Worm (Caenorhabditis elegans): ENCODE measurements around the gene ttll-11.

Gene ttll-11

DNA sequence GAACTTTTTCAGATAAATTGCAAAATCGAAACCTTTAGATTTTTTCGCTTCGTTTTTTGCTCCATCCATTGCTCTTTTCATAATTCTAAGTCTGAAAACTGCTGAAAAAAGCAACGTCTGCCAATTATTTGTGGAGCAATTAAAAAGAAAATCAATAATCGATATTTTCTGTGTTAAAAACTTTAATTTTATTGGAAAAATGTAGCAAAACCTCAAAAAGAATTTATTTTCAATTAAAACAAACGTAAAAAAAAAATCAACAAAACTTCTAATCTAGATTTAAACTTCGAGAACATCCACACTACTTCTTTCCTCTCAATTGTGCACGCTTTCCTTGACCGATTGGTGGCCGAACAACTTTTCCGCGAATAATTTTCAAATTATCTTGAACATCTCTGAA is 41.8 kb downstream of the ttll-11 start, which contains the start of gene F21D5.5:
Gene F21D5.5 (minus strand): TSS at position 101 of the 400 bp plus-strand sequence.
- TF ChIP-seq lin-35 (GFP tag; optimal IDR thresholded peaks at IDR 0.05) (no peak), snpc-4 (GFP tag; optimal IDR thresholded peaks at IDR 0.05) (no peak), snpc-4 (tag; optimal IDR thresholded peaks at IDR 0.05) (no peak), snpc-3.4 (tag; optimal IDR thresholded peaks at IDR 0.05) (no peak), rec-8 (tag; optimal IDR thresholded peaks at IDR 0.05) (no peak)

DNA sequence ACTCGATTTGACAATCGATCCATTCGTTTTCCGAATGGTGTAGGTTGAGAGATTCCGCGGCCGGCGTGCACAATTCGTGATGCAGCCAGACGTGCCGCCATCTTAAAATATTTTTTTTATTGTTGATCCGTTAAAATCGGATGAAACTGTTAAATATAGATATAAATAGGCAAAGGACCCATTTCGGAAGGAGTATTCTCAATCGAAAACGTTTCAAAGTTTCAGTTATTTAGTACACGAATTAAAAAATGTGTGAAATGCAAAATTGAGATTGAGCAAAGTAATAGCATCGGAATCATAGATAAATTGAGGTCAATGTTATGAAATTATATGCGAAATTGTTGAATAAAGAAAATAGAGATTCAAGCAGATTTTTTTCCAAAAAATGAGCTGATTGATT is 42.4 kb downstream of the ttll-11 start, which contains the start of gene mrps-33:
Gene mrps-33 (minus strand): TSS at position 101 of the 400 bp plus-strand sequence.
- peak; percentile 8 for TF ChIP-seq ztf-18 (tag; optimal IDR thresholded peaks at IDR 0.05)
- no peak for TF ChIP-seq F52B5.7 (tag; optimal IDR thresholded peaks at IDR 0.05)
- TF ChIP-seq hlh-26 (GFP tag; conservative IDR thresholded peaks at IDR 0.05): no peak

DNA sequence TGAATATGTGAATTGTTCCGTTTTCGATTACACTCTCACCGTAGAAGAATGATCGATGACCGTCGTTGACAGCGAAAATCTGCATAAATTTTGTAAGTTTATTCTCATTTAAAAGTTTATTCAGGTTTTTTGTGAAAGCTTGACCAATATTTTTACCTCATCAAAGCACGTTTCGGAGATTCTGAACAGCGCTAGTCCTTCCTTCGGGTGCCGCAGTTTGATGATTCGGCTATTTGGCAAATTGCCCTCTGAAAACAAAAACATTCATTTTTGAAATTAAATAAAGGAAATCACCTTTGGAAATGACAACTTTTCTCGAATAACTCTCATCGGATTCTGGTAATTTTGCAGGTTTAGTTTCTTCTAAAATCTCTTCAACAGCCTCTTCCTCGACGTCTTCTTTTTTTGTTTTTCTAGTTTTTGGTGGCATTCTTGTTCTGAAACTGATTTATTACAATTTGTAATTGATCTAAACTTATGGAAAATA is 43.5 kb downstream of the ttll-11 start, which contains the start of gene F21D5.6:
Gene F21D5.6 (minus strand): TSS at position 437 of the 487 bp plus-strand sequence.
- TF ChIP-seq lin-40 (tag; optimal IDR thresholded peaks at IDR 0.05) (no peak), nfyb-1 (GFP tag; IDR thresholded peaks at IDR 0.05) (peak; percentile 57; the same call in 1 of the 2 replicates), pha-4 (tag; optimal IDR thresholded peaks at IDR 0.05) (no peak), ceh-58 (GFP tag; IDR thresholded peaks at IDR 0.05) (no peak), madf-8 (GFP tag; conservative IDR thresholded peaks at IDR 0.05) (no peak), ceh-40 (GFP tag; IDR thresholded peaks at IDR 0.05) (no peak), lin-54 (GFP tag; optimal IDR thresholded peaks at IDR 0.05) (no peak), repo-1 (tag; optimal IDR thresholded peaks at IDR 0.05) (peak; percentile 56), F57C9.4 (tag; optimal IDR thresholded peaks at IDR 0.05) (no peak), attf-5 (GFP tag; optimal IDR thresholded peaks at IDR 0.05) (no peak), let-607 (tag; optimal IDR thresholded peaks at IDR 0.05) (no peak), C17E4.6 (GFP tag; IDR thresholded peaks at IDR 0.05) (no peak), lsy-27 (tag; optimal IDR thresholded peaks at IDR 0.05; ENCODE audit: borderline replicate concordance, insufficient read depth) (no peak), F55B11.4 (tag; optimal IDR thresholded peaks at IDR 0.05; ENCODE audit: borderline replicate concordance, insufficient read depth) (no peak), efl-1 (GFP tag; optimal IDR thresholded peaks at IDR 0.05) (no peak), attf-6 (GFP tag; IDR thresholded peaks at IDR 0.05) (no peak), egl-44 (GFP tag; IDR thresholded peaks at IDR 0.05) (no peak), die-1 (tag; optimal IDR thresholded peaks at IDR 0.05) (no peak), chd-7 (tag; optimal IDR thresholded peaks at IDR 0.05) (no peak), F57A8.1 (GFP tag; optimal IDR thresholded peaks at IDR 0.05) (no peak), ztf-18 (tag; optimal IDR thresholded peaks at IDR 0.05) (no peak), Y53F4B.3 (GFP tag; IDR thresholded peaks at IDR 0.05) (no peak), hmg-1.2 (GFP tag; IDR thresholded peaks at IDR 0.05) (no peak), Y56A3A.18 (GFP tag; IDR thresholded peaks at IDR 0.05) (no peak), rec-8 (tag; optimal IDR thresholded peaks at IDR 0.05) (no peak), dpff-1 (tag; optimal IDR thresholded peaks at IDR 0.05) (peak; percentile 47), T26A5.8 (tag; optimal IDR thresholded peaks at IDR 0.05) (no peak), ccch-3 (GFP tag; optimal IDR thresholded peaks at IDR 0.05) (no peak), aptf-3 (GFP tag; IDR thresholded peaks at IDR 0.05) (no peak), B0261.1 (tag; optimal IDR thresholded peaks at IDR 0.05) (no peak), ceh-100 (GFP tag; IDR thresholded peaks at IDR 0.05) (no peak), Y53G8AR.9 (GFP tag; conservative IDR thresholded peaks at IDR 0.05) (no peak), athp-1 (tag; optimal IDR thresholded peaks at IDR 0.05) (no peak), hlh-12 (tag; optimal IDR thresholded peaks at IDR 0.05) (no peak), madf-6 (GFP tag; IDR thresholded peaks at IDR 0.05) (peak; percentile 32; the same call in 1 of the 2 replicates), gei-17 (GFP tag; optimal IDR thresholded peaks at IDR 0.05) (no peak), K11D2.4 (GFP tag; IDR thresholded peaks at IDR 0.05) (no peak), akir-1 (GFP tag; optimal IDR thresholded peaks at IDR 0.05) (no peak), him-1 (tag; optimal IDR thresholded peaks at IDR 0.05) (no peak)
